Worm (Caenorhabditis elegans) whole organism, L4 larva: ENCODE data around the gene bath-38.

Experiments used
- F37D6.2 ChIP-seq: sonication (generic microtip); optimal IDR thresholded peaks from 2 replicates; lab custom pipeline; 2016; ENCODE audit warnings: mild to moderate bottlenecking, missing genetic modification characterization, missing compliant biosample characterization
- Y48G9A.11 ChIP-seq: fragments of 200-800 bp; sonication (Bioruptor generic); IDR thresholded peaks from 2 replicates; pipeline ENCODE4 v1.3.6; 2022; ENCODE audit warnings: missing genetic modification reagents, missing genetic modification characterization, missing compliant biosample characterization
- Y75B8A.6 ChIP-seq: fragments of 200-800 bp; sonication (Bioruptor generic); IDR thresholded peaks from 2 replicates; pipeline ENCODE4 v1.3.6; 2022; ENCODE audit warnings: missing genetic modification reagents, missing genetic modification characterization, missing compliant biosample characterization
- ZK337.2 ChIP-seq: fragments of 200-800 bp; sonication (Bioruptor generic); IDR thresholded peaks from 2 replicates; pipeline ENCODE4 v1.3.6; 2022; ENCODE audit warnings: missing genetic modification reagents, missing genetic modification characterization, missing compliant biosample characterization
- ZK546.5 ChIP-seq, 2 experiments: sonication (generic microtip); optimal IDR thresholded peaks; 2 replicates each; lab custom pipeline; 2017; ENCODE audit warnings: missing biosample characterization in 2 of 2, missing genetic modification characterization in 2 of 2
- ama-1 ChIP-seq: fragments of 150-350 bp; optimal IDR thresholded peaks from 2 replicates; lab custom pipeline; 2014; ENCODE audit warnings: inconsistent platforms, mixed read lengths
- attf-4 ChIP-seq: sonication (generic microtip); optimal IDR thresholded peaks from 3 replicates; lab custom pipeline; 2017; ENCODE audit warnings: missing biosample characterization, missing genetic modification characterization
- ceh-20 ChIP-seq: fragments of 200-800 bp; sonication (Bioruptor generic); IDR thresholded peaks from 2 replicates; pipeline ENCODE4 v1.3.6; 2022; ENCODE audit warnings: missing genetic modification reagents, missing genetic modification characterization, missing compliant biosample characterization
- ceh-44 ChIP-seq: fragments of 200-800 bp; sonication (Bioruptor generic); IDR thresholded peaks from 2 replicates; pipeline ENCODE4 v1.3.6; 2022; ENCODE audit warnings: missing genetic modification reagents, missing genetic modification characterization, missing compliant biosample characterization
- ceh-62 ChIP-seq: sonication (generic microtip); optimal IDR thresholded peaks from 2 replicates; lab custom pipeline; 2017; ENCODE audit warnings: missing biosample characterization, missing genetic modification characterization
- ceh-82 ChIP-seq: sonication (generic microtip); optimal IDR thresholded peaks from 2 replicates; lab custom pipeline; 2017; ENCODE audit warnings: missing biosample characterization, missing genetic modification characterization
- cey-2 ChIP-seq: sonication (generic microtip); optimal IDR thresholded peaks from 3 replicates; lab custom pipeline; 2017; ENCODE audit warnings: missing genetic modification characterization, mild to moderate bottlenecking, missing compliant biosample characterization, antibody characterized with exemption, borderline replicate concordance; ENCODE audit not compliant: insufficient read depth
- daf-19 ChIP-seq: fragments of 200-800 bp; sonication (Bioruptor generic); conservative IDR thresholded peaks from 2 replicates; pipeline ENCODE4 v1.3.6; 2022; ENCODE audit warnings: missing genetic modification characterization, missing compliant biosample characterization
- daf-8 ChIP-seq: fragments of 200-800 bp; sonication (Bioruptor generic); IDR thresholded peaks from 2 replicates; pipeline ENCODE4 v1.3.6; 2022; ENCODE audit warnings: missing genetic modification characterization, missing compliant biosample characterization
- dmd-6 ChIP-seq: fragments of 200-800 bp; sonication (Bioruptor generic); IDR thresholded peaks from 2 replicates; pipeline ENCODE4 v1.3.6; 2022; ENCODE audit warnings: missing genetic modification reagents, missing genetic modification characterization, missing compliant biosample characterization
- dmd-8 ChIP-seq: fragments of 200-800 bp; sonication (Bioruptor generic); IDR thresholded peaks from 2 replicates; pipeline ENCODE4 v1.3.6; 2022; ENCODE audit warnings: missing genetic modification characterization, missing compliant biosample characterization
- duxl-1 ChIP-seq: sonication (generic microtip); optimal IDR thresholded peaks from 2 replicates; lab custom pipeline; 2016; ENCODE audit warnings: mild to moderate bottlenecking, missing genetic modification characterization, moderate library complexity, missing compliant biosample characterization; ENCODE audit not compliant: poor library complexity
- dve-1 ChIP-seq: sonication (generic microtip); optimal IDR thresholded peaks from 2 replicates; lab custom pipeline; 2017; ENCODE audit warnings: antibody characterized with exemption, mild to moderate bottlenecking, missing genetic modification characterization, missing compliant biosample characterization; ENCODE audit not compliant: insufficient read depth
- fos-1 ChIP-seq: fragments of 150-350 bp; optimal IDR thresholded peaks from 2 replicates; lab custom pipeline; 2014; ENCODE audit warnings: missing biosample characterization, missing genetic modification characterization
- hlh-30 ChIP-seq: sonication (generic microtip); optimal IDR thresholded peaks from 2 replicates; lab custom pipeline; 2017; ENCODE audit warnings: antibody characterized with exemption, mild to moderate bottlenecking, missing genetic modification characterization, missing compliant biosample characterization; ENCODE audit not compliant: insufficient read depth
- lim-7 ChIP-seq: fragments of 200-800 bp; sonication (Bioruptor generic); IDR thresholded peaks from 2 replicates; pipeline ENCODE4 v1.3.6; 2022; ENCODE audit warnings: missing genetic modification characterization, missing compliant biosample characterization
- lin-38 ChIP-seq: fragments of 200-800 bp; sonication (Bioruptor generic); IDR thresholded peaks from 2 replicates; pipeline ENCODE4 v1.3.6; 2022; ENCODE audit warnings: missing genetic modification reagents, missing genetic modification characterization, missing compliant biosample characterization
- lin-39 ChIP-seq: fragments of 150-350 bp; optimal IDR thresholded peaks from 2 replicates; lab custom pipeline; 2014; ENCODE audit warnings: missing biosample characterization, missing genetic modification reagents, missing genetic modification characterization
- lsy-2 ChIP-seq, 2 experiments: fragments of 150-350 bp in 1 of 2; sonication (generic microtip) in 1 of 2; optimal IDR thresholded peaks; 2 replicates each; lab custom pipeline; 2014 to 2017; ENCODE audit warnings: missing biosample characterization in 2 of 2, missing genetic modification characterization in 2 of 2
- madf-5 ChIP-seq, 2 experiments: fragments of 200-800 bp; sonication (Bioruptor generic); IDR thresholded peaks; 2 replicates each; pipeline ENCODE4 v1.3.6; 2022; ENCODE audit warnings: missing compliant biosample characterization in 2 of 2, missing genetic modification characterization in 2 of 2
- mdl-1 ChIP-seq, 2 experiments: fragments of 150-350 bp in 1 of 2; sonication (generic microtip) in 1 of 2; optimal IDR thresholded peaks; 2 replicates each; lab custom pipeline; 2014 to 2017; ENCODE audit warnings: missing biosample characterization in 2 of 2, missing genetic modification characterization in 2 of 2
- mxl-3 ChIP-seq: fragments of 200-800 bp; sonication (Bioruptor generic); optimal IDR thresholded peaks from 2 replicates; lab custom pipeline; 2018; ENCODE audit warnings: mild to moderate bottlenecking, missing genetic modification characterization, missing compliant biosample characterization
- nhr-102 ChIP-seq: sonication (generic microtip); optimal IDR thresholded peaks from 2 replicates; lab custom pipeline; 2016; ENCODE audit warnings: mild to moderate bottlenecking, missing genetic modification characterization, moderate library complexity, missing compliant biosample characterization
- nhr-237 ChIP-seq: sonication (generic microtip); optimal IDR thresholded peaks from 2 replicates; lab custom pipeline; 2017; ENCODE audit warnings: missing biosample characterization, missing genetic modification characterization
- nhr-28 ChIP-seq: fragments of 150-350 bp; optimal IDR thresholded peaks from 2 replicates; lab custom pipeline; 2014; ENCODE audit warnings: missing biosample characterization, missing genetic modification characterization
- nhr-41 ChIP-seq: fragments of 200-800 bp; sonication (Bioruptor generic); IDR thresholded peaks from 2 replicates; pipeline ENCODE4 v1.3.6; 2022; ENCODE audit warnings: missing genetic modification reagents, missing genetic modification characterization, missing compliant biosample characterization
- nhr-48 ChIP-seq: sonication (generic microtip); optimal IDR thresholded peaks from 2 replicates; lab custom pipeline; 2016; ENCODE audit warnings: mild to moderate bottlenecking, missing genetic modification characterization, missing compliant biosample characterization
- rbr-2 ChIP-seq: sonication (generic microtip); optimal IDR thresholded peaks from 2 replicates; lab custom pipeline; 2016; ENCODE audit warnings: missing genotype, missing genetic modification characterization, missing compliant biosample characterization
- spr-1 ChIP-seq: sonication (generic microtip); optimal IDR thresholded peaks from 2 replicates; lab custom pipeline; 2016; ENCODE audit warnings: mild to moderate bottlenecking, missing genetic modification characterization, missing compliant biosample characterization
- spr-3 ChIP-seq: fragments of 200-800 bp; sonication (Bioruptor generic); optimal IDR thresholded peaks from 2 replicates; lab custom pipeline; 2018; ENCODE audit warnings: mild to moderate bottlenecking, missing genetic modification characterization, missing compliant biosample characterization
- tag-97 ChIP-seq: fragments of 200-800 bp; sonication (Bioruptor generic); IDR thresholded peaks from 2 replicates; pipeline ENCODE4 v1.3.6; 2022; ENCODE audit warnings: missing genetic modification characterization, missing compliant biosample characterization
- tra-1 ChIP-seq: fragments of 200-800 bp; sonication (Bioruptor generic); IDR thresholded peaks from 2 replicates; pipeline ENCODE4 v1.3.6; 2022; ENCODE audit warnings: missing genetic modification reagents, missing genetic modification characterization, missing compliant biosample characterization
- unc-130 ChIP-seq: sonication (generic microtip); optimal IDR thresholded peaks from 2 replicates; lab custom pipeline; 2016; ENCODE audit warnings: missing genetic modification reagents, missing genetic modification characterization, missing compliant biosample characterization
- unc-39 ChIP-seq: sonication (generic microtip); optimal IDR thresholded peaks from 2 replicates; lab custom pipeline; 2017; ENCODE audit warnings: missing biosample characterization, missing genetic modification characterization
- unc-62 ChIP-seq, 3 experiments: fragments of 150-350 bp in 1 of 3; sonication (generic microtip); optimal IDR thresholded peaks in 2 of 3; peaks in 1 of 3; 1 replicate in 1 of 3; 2 replicates in 2 of 3; lab custom pipeline; 2014 to 2017; ENCODE audit warnings: missing biosample characterization in 3 of 3, missing genetic modification characterization in 3 of 3, missing genetic modification reagents in 3 of 3, missing genotype in 1 of 3
- zag-1 ChIP-seq: fragments of 150-350 bp; optimal IDR thresholded peaks from 2 replicates; lab custom pipeline; 2014; ENCODE audit warnings: missing biosample characterization, missing genetic modification characterization
- zfp-3 ChIP-seq: fragments of 200-800 bp; sonication (Bioruptor generic); conservative IDR thresholded peaks from 2 replicates; pipeline ENCODE4 v1.3.6; 2022; ENCODE audit warnings: missing genetic modification reagents, missing genetic modification characterization, missing compliant biosample characterization
- zip-11 ChIP-seq: fragments of 200-800 bp; sonication (Bioruptor generic); IDR thresholded peaks from 2 replicates; pipeline ENCODE4 v1.3.6; 2022; ENCODE audit warnings: missing genetic modification characterization, missing compliant biosample characterization

bath-38 gene

ce11 chrII:10019669-10020068 lies 25.4 kb downstream of the bath-38 start:
- TF ChIP-seq zip-11 (GFP tag; lab: Robert Waterston, UW) (no peak), ZK337.2 (GFP tag; lab: Robert Waterston, UW) (no peak), ceh-44 (GFP tag; lab: Robert Waterston, UW) (no peak), tra-1 (peak; percentile 52; the same call in 1 of the 2 replicates), ama-1 (lab: Kevin White, UChicago) (no peak), spr-1 (tag; lab: Kevin White, UChicago) (no peak), daf-8 (GFP tag; lab: Robert Waterston, UW) (no peak), ceh-62 (tag; lab: Kevin White, UChicago) (no peak), zfp-3 (GFP tag; lab: Robert Waterston, UW) (no peak), nhr-102 (tag; lab: Kevin White, UChicago) (no peak), daf-19 (no peak), ceh-20 (GFP tag; lab: Robert Waterston, UW) (peak; percentile 56; the same call in 1 of the 2 replicates), dve-1 (tag; lab: Kevin White, UChicago) (peak; percentile 18), cey-2 (tag; lab: Kevin White, UChicago) (peak; percentile 54), fos-1 (no peak), lsy-2 (tag; optimal IDR thresholded peaks at IDR 0.05; lab: Kevin White, UChicago) (no peak), mxl-3 (GFP tag; lab: Kevin White, UChicago) (no peak), nhr-237 (tag; lab: Kevin White, UChicago) (no peak), zag-1 (tag; lab: Kevin White, UChicago) (no peak), F37D6.2 (tag; lab: Kevin White, UChicago) (no peak), dmd-6 (GFP tag; lab: Robert Waterston, UW) (peak; percentile 62), unc-62 (GFP tag; optimal IDR thresholded peaks at IDR 0.05 in 1 of 2; lab: Kevin White, UChicago) (no peak), unc-62 (tag; optimal IDR thresholded peaks at IDR 0.05; lab: Kevin White, UChicago) (no peak), nhr-48 (tag; lab: Kevin White, UChicago) (no peak), attf-4 (tag; lab: Kevin White, UChicago) (no peak), unc-39 (tag; lab: Kevin White, UChicago) (no peak), nhr-28 (peak; percentile 72), unc-130 (GFP tag; lab: Kevin White, UChicago) (no peak), lim-7 (no peak), ceh-82 (tag; lab: Kevin White, UChicago) (no peak), lin-39 (tag; lab: Kevin White, UChicago) (no peak), Y48G9A.11 (no peak), spr-3 (GFP tag; lab: Kevin White, UChicago) (no peak), hlh-30 (tag; lab: Kevin White, UChicago) (peak; percentile 85), dmd-8 (GFP tag; lab: Robert Waterston, UW) (no peak), mdl-1 (tag; optimal IDR thresholded peaks at IDR 0.05; lab: Kevin White, UChicago) (peak in 1 of 2 experiments; percentile 7), madf-5 (GFP tag; IDR thresholded peaks at IDR 0.05; lab: Robert Waterston, UW) (no peak), tag-97 (GFP tag; lab: Robert Waterston, UW) (no peak), duxl-1 (tag; lab: Kevin White, UChicago) (no peak), ZK546.5 (tag; optimal IDR thresholded peaks at IDR 0.05; lab: Kevin White, UChicago) (no peak), nhr-41 (GFP tag; lab: Robert Waterston, UW) (no peak), rbr-2 (tag; lab: Kevin White, UChicago) (no peak), lin-38 (GFP tag; lab: Robert Waterston, UW) (no peak), Y75B8A.6 (GFP tag; lab: Robert Waterston, UW) (no peak)
